Fruit fly (Drosophila melanogaster): ENCODE data around the gene Grip71.

dm6 chr2L:18705617-18706046 is 3.0 kb upstream of the Grip71 start, which contains the start of gene Jwa:
- no peak for TF ChIP-seq Myc (optimal IDR thresholded peaks at IDR 0.05)
- TF ChIP-seq h (optimal IDR thresholded peaks at IDR 0.05), result no peak

Measured in Kc167 (cell line).